Worm (Caenorhabditis elegans): ENCODE results near the gene cng-2.

Gene cng-2

DNA sequence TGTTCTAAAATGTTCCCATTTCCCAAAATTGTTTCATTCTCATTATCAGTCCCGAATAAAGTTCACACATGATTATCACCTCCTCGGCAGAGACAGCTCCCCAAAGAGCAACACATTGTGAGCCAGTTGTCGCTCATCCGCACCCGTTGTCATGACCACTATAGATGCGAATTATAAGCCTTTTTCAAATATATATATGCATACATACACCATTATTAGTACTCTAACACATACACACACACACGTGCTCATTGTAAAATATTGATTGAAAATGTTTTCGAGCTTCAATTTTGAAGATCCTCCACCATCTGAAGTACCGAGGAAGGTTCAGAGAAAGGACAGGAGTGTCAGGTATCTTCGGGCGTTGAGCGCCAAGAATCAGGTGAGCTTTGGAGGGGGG, at the start of gene cng-2, which contains the start of gene Y76B12C.9:
cng-2 (plus strand) TSS at position 218 of the 400 bp plus-strand sequence.
Y76B12C.9 (minus strand) TSS at position 101 of the 400 bp plus-strand sequence.
- peak; percentile 49 for TF ChIP-seq aha-1 (tag)
- no peak for TF ChIP-seq lin-29 (GFP tag; IDR thresholded peaks at IDR 0.05)

DNA sequence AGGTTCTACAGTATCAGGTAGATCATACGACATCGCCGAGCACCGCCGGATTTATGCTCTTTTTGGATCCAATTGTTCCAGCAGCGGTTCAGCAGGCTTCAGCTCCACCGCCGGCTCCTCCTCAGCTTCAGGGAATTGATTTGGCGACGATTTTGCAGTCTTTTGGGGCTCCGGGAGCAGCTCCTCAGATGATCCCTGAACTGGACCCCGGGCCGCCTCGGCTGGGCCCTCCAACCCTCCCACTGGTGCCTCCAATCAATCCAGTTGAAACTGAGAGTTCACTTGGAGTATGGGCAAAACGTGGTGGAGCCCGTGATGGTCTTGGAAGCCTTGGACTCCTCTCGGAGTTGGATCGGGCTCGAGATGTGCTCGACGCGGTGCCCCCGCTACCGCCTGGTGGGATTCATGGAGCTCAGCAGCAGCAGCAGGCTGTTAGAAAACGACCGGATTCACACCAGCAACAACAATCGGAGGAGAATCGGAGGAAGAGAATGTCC, 46.1 kb upstream of the cng-2 start:
- TF ChIP-seq lin-39 (tag; optimal IDR thresholded peaks at IDR 0.05) (no peak), zag-1 (tag; optimal IDR thresholded peaks at IDR 0.05) (no peak), aha-1 (tag) (peak; percentile 91), jun-1 (tag; optimal IDR thresholded peaks at IDR 0.05) (no peak), lim-7 (GFP tag; IDR thresholded peaks at IDR 0.05) (no peak), dve-1 (tag; optimal IDR thresholded peaks at IDR 0.05; ENCODE audit: insufficient read depth) (no peak), dmd-6 (GFP tag; IDR thresholded peaks at IDR 0.05) (no peak), Y5F2A.4 (GFP tag; optimal IDR thresholded peaks at IDR 0.05) (no peak), T20F7.1 (GFP tag; optimal IDR thresholded peaks at IDR 0.05) (no peak), Y75B8A.6 (GFP tag; IDR thresholded peaks at IDR 0.05) (no peak), T26A8.4 (GFP tag; IDR thresholded peaks at IDR 0.05) (no peak), sdz-12 (GFP tag; optimal IDR thresholded peaks at IDR 0.05) (no peak), ctbp-1 (GFP tag; IDR thresholded peaks at IDR 0.05) (0 out of 2 replicates have a peak, but pooled peaks have one; percentile 11), set-16 (GFP tag; IDR thresholded peaks at IDR 0.05) (peak; percentile 93), cey-2 (tag; optimal IDR thresholded peaks at IDR 0.05; ENCODE audit: borderline replicate concordance, insufficient read depth) (no peak), ceh-28 (tag; optimal IDR thresholded peaks at IDR 0.05) (no peak), daf-8 (GFP tag; IDR thresholded peaks at IDR 0.05) (no peak), daf-19 (GFP tag; conservative IDR thresholded peaks at IDR 0.05) (no peak), F37D6.2 (tag; optimal IDR thresholded peaks at IDR 0.05) (no peak), mep-1 (tag; optimal IDR thresholded peaks at IDR 0.05) (no peak)

DNA sequence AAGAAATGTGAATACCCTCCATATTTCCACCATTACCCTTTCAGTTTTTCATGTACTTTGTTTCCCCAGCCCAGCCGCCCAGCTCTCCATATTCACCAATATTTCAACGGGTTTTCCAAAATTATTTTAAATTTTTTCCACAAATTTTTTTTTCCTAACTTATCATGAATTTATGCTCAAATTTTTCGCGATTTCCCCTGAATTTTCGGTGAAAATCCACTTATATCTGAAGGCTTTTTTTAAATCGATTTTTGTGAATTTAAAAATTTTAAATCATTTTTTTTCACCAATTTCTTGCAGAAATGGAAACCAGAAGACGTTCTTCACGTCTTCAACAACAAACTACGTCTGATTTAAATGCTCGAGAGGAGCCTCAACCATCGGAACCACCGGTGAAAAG, 44.2 kb upstream of the cng-2 start, which contains the start of gene xpc-1:
xpc-1 (plus strand) TSS at position 301 of the 400 bp plus-strand sequence.
- TF ChIP-seq lim-7 (GFP tag; IDR thresholded peaks at IDR 0.05): no peak
- TF ChIP-seq lin-39 (tag; optimal IDR thresholded peaks at IDR 0.05): no peak
- TF ChIP-seq zip-2 (tag; optimal IDR thresholded peaks at IDR 0.05): no peak
- no peak for TF ChIP-seq gei-8 (GFP tag; optimal IDR thresholded peaks at IDR 0.05)
- TF ChIP-seq spr-1 (tag; optimal IDR thresholded peaks at IDR 0.05): no peak
- no peak for TF ChIP-seq ceh-28 (tag; optimal IDR thresholded peaks at IDR 0.05)
- TF ChIP-seq ZK546.5 (tag; optimal IDR thresholded peaks at IDR 0.05): no peak
- TF ChIP-seq madf-5 (GFP tag; IDR thresholded peaks at IDR 0.05): no peak
- TF ChIP-seq hlh-11 (tag; optimal IDR thresholded peaks at IDR 0.05): no peak
- TF ChIP-seq nhr-41 (GFP tag; IDR thresholded peaks at IDR 0.05): no peak
- no peak for TF ChIP-seq snpc-4 (tag; optimal IDR thresholded peaks at IDR 0.05)
- TF ChIP-seq lin-38 (GFP tag; IDR thresholded peaks at IDR 0.05): no peak

DNA sequence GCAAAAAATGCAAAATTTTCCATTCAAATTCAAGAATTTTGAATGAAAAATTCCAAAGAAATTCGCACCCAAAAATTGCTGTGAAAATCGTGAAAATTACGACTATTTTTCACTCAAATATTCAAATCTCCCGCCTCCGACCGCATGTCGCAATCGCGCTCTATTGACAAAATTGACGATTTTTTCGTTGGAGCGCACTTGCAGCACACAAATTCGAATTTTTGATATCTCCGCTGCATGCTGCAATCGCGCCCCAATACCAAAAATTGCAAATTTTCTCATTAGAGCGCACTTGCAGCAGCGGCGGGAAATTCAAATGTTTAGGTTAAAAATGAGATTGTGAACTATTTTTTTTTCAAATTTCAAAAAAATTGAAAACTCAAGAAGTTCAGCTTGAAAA, 39.2 kb upstream of the cng-2 start:
- TF ChIP-seq mep-1 (tag; optimal IDR thresholded peaks at IDR 0.05): no peak
- TF ChIP-seq lin-38 (GFP tag; IDR thresholded peaks at IDR 0.05): peak; percentile 83

DNA sequence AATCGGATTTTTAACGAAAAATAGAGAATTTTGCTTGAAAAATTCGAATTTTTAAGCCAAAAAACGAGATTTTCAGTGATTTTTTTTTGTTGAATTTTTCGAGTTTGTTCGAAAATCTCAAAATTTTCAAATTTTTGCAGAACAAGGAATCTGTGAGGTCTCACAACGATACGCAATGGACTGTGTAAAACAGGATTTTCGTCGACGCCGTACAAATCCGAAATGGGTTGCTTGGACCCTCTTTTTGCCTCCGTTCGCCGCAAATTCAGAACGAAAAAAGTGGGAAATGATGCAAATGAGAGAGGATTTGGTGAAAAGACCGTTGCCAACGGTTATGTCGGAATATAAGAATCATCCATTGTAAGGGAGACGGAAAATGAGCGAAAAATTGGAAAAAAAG, 34.7 kb upstream of the cng-2 start:
- TF ChIP-seq D1046.2 (GFP tag; IDR thresholded peaks at IDR 0.05): no peak
- peak; percentile 41 for TF ChIP-seq aha-1 (tag)

DNA sequence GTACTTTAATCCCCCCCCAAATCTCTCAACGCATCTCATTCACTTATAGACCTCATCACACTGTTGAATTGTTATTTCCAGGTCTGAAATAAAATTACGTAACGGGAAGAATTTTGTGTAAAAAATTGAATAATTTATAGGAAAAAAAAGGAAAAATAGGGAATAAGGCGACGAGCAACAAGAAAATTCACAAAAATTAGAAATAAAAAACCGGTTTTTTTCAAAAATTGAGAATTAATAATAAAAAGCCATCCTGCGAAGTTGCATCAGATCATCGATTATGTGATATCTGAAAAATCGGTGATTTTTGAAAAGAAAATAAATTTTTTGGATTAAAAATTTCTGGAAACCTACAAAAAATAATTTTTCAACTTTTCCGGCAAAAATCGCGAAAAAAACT, 28.1 kb upstream of the cng-2 start:
- TF ChIP-seq unc-130 (GFP tag; optimal IDR thresholded peaks at IDR 0.05) (peak; percentile 2), nhr-28 (tag; optimal IDR thresholded peaks at IDR 0.05) (no peak)

Measured in whole organism, L4 larva.